Fruit fly (Drosophila melanogaster) whole organism: ENCODE results near the gene CG34454.

Experiments used
- CG8478 ChIP-seq: fragments of >200 bp; optimal IDR thresholded peaks from 2 replicates; lab custom pipeline; 2018; ENCODE audit warnings: inconsistent platforms
- Dll ChIP-seq: fragments of >200 bp; optimal IDR thresholded peaks from 2 replicates; lab custom pipeline; 2017
- psq ChIP-seq: fragments of >200 bp; optimal IDR thresholded peaks from 2 replicates; lab custom pipeline; 2017
- usp ChIP-seq: fragments of >200 bp; optimal IDR thresholded peaks from 2 replicates; lab custom pipeline; 2017; ENCODE audit warnings: missing biosample characterization, missing genetic modification characterization, mixed read lengths

- TF ChIP-seq Dll (lab: Kevin White, UChicago) (no peak), usp (no peak), psq (lab: Kevin White, UChicago) (no peak), CG8478 (lab: Kevin White, UChicago) (no peak)
These were observed 34.9 kb upstream of the CG34454 start, which contains the start of gene miple1 for dm6 chr3L:267083-267482.
